Worm (Caenorhabditis elegans): ENCODE measurements around the gene srt-18.

ce11 chrV:9016479-9016878 lies 1.0 kb upstream of the srt-18 start, which contains the start of gene oac-40:
- no peak for TF ChIP-seq zim-3 (tag; optimal IDR thresholded peaks at IDR 0.05)
- TF ChIP-seq K11D2.4 (GFP tag; IDR thresholded peaks at IDR 0.05) = no peak
- no peak for TF ChIP-seq ceh-40 (GFP tag; IDR thresholded peaks at IDR 0.05)
- no peak for TF ChIP-seq tlf-1 (GFP tag; optimal IDR thresholded peaks at IDR 0.05)
